Worm (Caenorhabditis elegans): Measurements from ENCODE around the gene F43C11.11.

The F43C11.11 gene

ce11 chrII:2320097-2320496 lies 43.5 kb downstream of the F43C11.11 start, which contains the start of gene ZK1240.3 (continued):
- TF ChIP-seq madf-9 (GFP tag; conservative IDR thresholded peaks at IDR 0.05) (no peak), aly-2 (tag; optimal IDR thresholded peaks at IDR 0.05) (no peak), hlh-30 (tag; optimal IDR thresholded peaks at IDR 0.05; ENCODE audit: insufficient read depth) (no peak), zag-1 (tag; optimal IDR thresholded peaks at IDR 0.05) (no peak), Y105C5A.15 (GFP tag; IDR thresholded peaks at IDR 0.05) (no peak), dmd-6 (GFP tag; IDR thresholded peaks at IDR 0.05) (peak; percentile 69)

- TF ChIP-seq zip-11 (GFP tag; IDR thresholded peaks at IDR 0.05) (no peak), nhr-76 (tag; optimal IDR thresholded peaks at IDR 0.05) (no peak), aha-1 (tag) (peak; percentile 22), dmd-6 (GFP tag; IDR thresholded peaks at IDR 0.05) (0 out of 2 replicates have a peak, but pooled peaks have one; percentile 14), duxl-1 (tag; optimal IDR thresholded peaks at IDR 0.05; ENCODE audit: poor library complexity) (no peak), mdl-1 (tag; optimal IDR thresholded peaks at IDR 0.05) (no peak), ceh-44 (GFP tag; IDR thresholded peaks at IDR 0.05) (no peak), nhr-28 (tag; optimal IDR thresholded peaks at IDR 0.05) (peak; percentile 26), unc-62 (GFP tag; optimal IDR thresholded peaks at IDR 0.05 in 1 of 2) (peak in 1 of 2 experiments; percentile 72), unc-62 (tag; optimal IDR thresholded peaks at IDR 0.05) (no peak), pqm-1 (tag; optimal IDR thresholded peaks at IDR 0.05) (peak; percentile 76), set-16 (GFP tag; IDR thresholded peaks at IDR 0.05) (no peak), php-3 (GFP tag; IDR thresholded peaks at IDR 0.05) (peak; percentile 9; the same call in 1 of the 2 replicates), unc-130 (GFP tag; optimal IDR thresholded peaks at IDR 0.05) (no peak)
These were observed 45.7 kb downstream of the F43C11.11 start, which contains the start of the genes ZK1240.5 and ZK1240.9 for ce11 chrII:2317883-2318357. Gene ZK1240.5, minus strand, starts transcription at chrII:2317933. Gene ZK1240.9, plus strand, starts transcription at chrII:2318189.

ce11 chrII:2312747-2313146 lies 50.8 kb downstream of the F43C11.11 start, which contains the start of the genes trim-21 and B0281.1:
Gene trim-21, minus strand, starts transcription at chrII:2312847.
Gene B0281.1, plus strand, starts transcription at chrII:2313067.
- TF ChIP-seq cey-2 (tag; optimal IDR thresholded peaks at IDR 0.05; ENCODE audit: borderline replicate concordance, insufficient read depth) = no peak
- no peak for TF ChIP-seq ces-1 (GFP tag; optimal IDR thresholded peaks at IDR 0.05)
- no peak for TF ChIP-seq aly-2 (tag; optimal IDR thresholded peaks at IDR 0.05)
- TF ChIP-seq ama-1 (optimal IDR thresholded peaks at IDR 0.05) = no peak
- TF ChIP-seq ceh-32 (tag; optimal IDR thresholded peaks at IDR 0.05; ENCODE audit: poor library complexity) = no peak
- TF ChIP-seq nhr-102 (tag; optimal IDR thresholded peaks at IDR 0.05) = no peak
- no peak for TF ChIP-seq dmd-6 (GFP tag; IDR thresholded peaks at IDR 0.05)
- no peak for TF ChIP-seq nhr-237 (tag; optimal IDR thresholded peaks at IDR 0.05)
- TF ChIP-seq skn-1 (tag; optimal IDR thresholded peaks at IDR 0.05) = no peak
- TF ChIP-seq lir-3 (tag; optimal IDR thresholded peaks at IDR 0.05) = no peak
- no peak for TF ChIP-seq ceh-20 (GFP tag; IDR thresholded peaks at IDR 0.05)
- TF ChIP-seq tra-1 (GFP tag; IDR thresholded peaks at IDR 0.05) = no peak
